Fruit fly (Drosophila melanogaster) S2 (cell line): ENCODE results near the gene AstA.

Experiments used
- CG8478 ChIP-seq: fragments of >200 bp; optimal IDR thresholded peaks from 2 replicates; lab custom pipeline; 2018
- CTCF ChIP-seq, 2 experiments: fragments of >200 bp; optimal IDR thresholded peaks; 2 replicates each; lab custom pipeline; 2018

- TF ChIP-seq CTCF (optimal IDR thresholded peaks at IDR 0.05; lab: Kevin White, UChicago) (no peak), CG8478 (lab: Kevin White, UChicago) (no peak)
Observed at dm6 chr3R:24773016-24773415, 8.1 kb upstream of the AstA start.
